Worm (Caenorhabditis elegans): ENCODE data around the gene C08F11.17.

The C08F11.17 gene

ce11 chrIV:13632613-13633012, 17.5 kb downstream of the C08F11.17 start:
- no peak for TF ChIP-seq ceh-88 (GFP tag; IDR thresholded peaks at IDR 0.05)
- TF ChIP-seq Y116A8C.19 (tag; optimal IDR thresholded peaks at IDR 0.05; ENCODE audit: borderline replicate concordance) = no peak
- no peak for TF ChIP-seq lir-3 (tag; optimal IDR thresholded peaks at IDR 0.05; ENCODE audit: poor library complexity)

- TF ChIP-seq fos-1 (tag; optimal IDR thresholded peaks at IDR 0.05) (no peak), elt-2 (tag; optimal IDR thresholded peaks at IDR 0.05) (no peak), egl-27 (tag; optimal IDR thresholded peaks at IDR 0.05) (no peak), snu-23 (GFP tag; optimal IDR thresholded peaks at IDR 0.05) (no peak), ceh-82 (tag; optimal IDR thresholded peaks at IDR 0.05) (no peak), F16B12.6 (tag; optimal IDR thresholded peaks at IDR 0.05) (no peak), C34B4.2 (tag; optimal IDR thresholded peaks at IDR 0.05) (no peak), C16A3.4 (tag; optimal IDR thresholded peaks at IDR 0.05) (no peak), lin-13 (GFP tag; optimal IDR thresholded peaks at IDR 0.05) (no peak), lin-14 (GFP tag; optimal IDR thresholded peaks at IDR 0.05) (no peak), sptf-1 (tag; optimal IDR thresholded peaks at IDR 0.05) (no peak), aly-2 (tag; optimal IDR thresholded peaks at IDR 0.05) (no peak), pqm-1 (tag; optimal IDR thresholded peaks at IDR 0.05) (no peak), snpc-4 (tag; optimal IDR thresholded peaks at IDR 0.05) (no peak), skn-1 (tag; optimal IDR thresholded peaks at IDR 0.05) (no peak), ces-1 (GFP tag; optimal IDR thresholded peaks at IDR 0.05) (no peak), ceh-63 (GFP tag; optimal IDR thresholded peaks at IDR 0.05) (no peak), lin-15B (tag; optimal IDR thresholded peaks at IDR 0.05) (no peak), vab-15 (tag; optimal IDR thresholded peaks at IDR 0.05) (no peak)
Observed at ce11 chrIV:13626469-13626868, 23.7 kb downstream of the C08F11.17 start, which contains the start of gene sru-21. Gene sru-21 (plus strand): TSS chrIV:13626769.

- TF ChIP-seq sup-37 (GFP tag; optimal IDR thresholded peaks at IDR 0.05) (no peak), lin-35 (GFP tag; optimal IDR thresholded peaks at IDR 0.05) (no peak), sptf-1 (tag; optimal IDR thresholded peaks at IDR 0.05) (no peak)
Observed at ce11 chrIV:13623533-13623932, 26.6 kb downstream of the C08F11.17 start, which contains the start of gene C08F11.1. Gene C08F11.1 (plus strand): TSS chrIV:13623833.

ce11 chrIV:13619203-13619602, 30.9 kb downstream of the C08F11.17 start, which contains the start of gene C08F11.3:
Gene C08F11.3 (plus strand): TSS chrIV:13619503.
- no peak for TF ChIP-seq lin-14 (GFP tag; optimal IDR thresholded peaks at IDR 0.05)
- TF ChIP-seq fos-1 (tag; optimal IDR thresholded peaks at IDR 0.05) = no peak
- TF ChIP-seq pqm-1 (tag; optimal IDR thresholded peaks at IDR 0.05) = no peak
- TF ChIP-seq fkh-4 (tag; optimal IDR thresholded peaks at IDR 0.05; ENCODE audit: borderline replicate concordance) = no peak
- TF ChIP-seq nhr-20 (tag; optimal IDR thresholded peaks at IDR 0.05) = no peak
- TF ChIP-seq ceh-82 (tag; optimal IDR thresholded peaks at IDR 0.05) = no peak
- TF ChIP-seq pag-3 (tag; optimal IDR thresholded peaks at IDR 0.05; ENCODE audit: borderline replicate concordance, insufficient read depth) = no peak
- TF ChIP-seq unc-62 (GFP tag; optimal IDR thresholded peaks at IDR 0.05) = no peak
- no peak for TF ChIP-seq jun-1 (tag; optimal IDR thresholded peaks at IDR 0.05)
- no peak for TF ChIP-seq nhr-71 (tag; optimal IDR thresholded peaks at IDR 0.05)
- TF ChIP-seq nhr-77 (tag; optimal IDR thresholded peaks at IDR 0.05) = no peak
- TF ChIP-seq unc-30 (tag; optimal IDR thresholded peaks at IDR 0.05) = no peak
- TF ChIP-seq nhr-84 (tag; optimal IDR thresholded peaks at IDR 0.05) = no peak
- no peak for TF ChIP-seq lin-13 (GFP tag; optimal IDR thresholded peaks at IDR 0.05)

- TF ChIP-seq nhr-85 (tag) = peak; percentile 14
- no peak for TF ChIP-seq xbp-1 (tag; optimal IDR thresholded peaks at IDR 0.05)
- TF ChIP-seq jun-1 (tag; optimal IDR thresholded peaks at IDR 0.05) = no peak
- no peak for TF ChIP-seq ceh-90 (tag; optimal IDR thresholded peaks at IDR 0.05)
- no peak for TF ChIP-seq lin-15B (tag; optimal IDR thresholded peaks at IDR 0.05)
- TF ChIP-seq alr-1 (tag; optimal IDR thresholded peaks at IDR 0.05; ENCODE audit: borderline replicate concordance) = no peak
- no peak for TF ChIP-seq nhr-71 (tag; optimal IDR thresholded peaks at IDR 0.05)
- peak in 1 of 2 experiments; percentile 20 for TF ChIP-seq lin-35 (GFP tag; optimal IDR thresholded peaks at IDR 0.05)
- no peak for TF ChIP-seq hlh-4 (tag; optimal IDR thresholded peaks at IDR 0.05)
- TF ChIP-seq fos-1 (tag; optimal IDR thresholded peaks at IDR 0.05) = no peak
- peak; percentile 36 for TF ChIP-seq elt-2 (tag; optimal IDR thresholded peaks at IDR 0.05)
- TF ChIP-seq sptf-1 (tag; optimal IDR thresholded peaks at IDR 0.05) = no peak
- TF ChIP-seq dsc-1 (tag; optimal IDR thresholded peaks at IDR 0.05) = no peak
- TF ChIP-seq irx-1 (tag; optimal IDR thresholded peaks at IDR 0.05) = no peak
- no peak for TF ChIP-seq aha-1 (tag; optimal IDR thresholded peaks at IDR 0.05)
- no peak for TF ChIP-seq nhr-77 (tag; optimal IDR thresholded peaks at IDR 0.05)
- TF ChIP-seq C34B4.2 (tag; optimal IDR thresholded peaks at IDR 0.05) = no peak
Observed at ce11 chrIV:13609755-13610154, 40.4 kb downstream of the C08F11.17 start, which contains the start of gene C08F11.13. Gene C08F11.13 (minus strand): TSS chrIV:13609892.
